Worm (Caenorhabditis elegans) whole organism, L4 larva: ENCODE data around the gene R11E3.19.

Source experiments
- D1046.2 ChIP-seq: fragments of 200-800 bp; sonication (Bioruptor generic); IDR thresholded peaks from 2 replicates; pipeline ENCODE4 v1.3.6; 2022; ENCODE audit warnings: missing genetic modification characterization, missing compliant biosample characterization
- F26F4.8 ChIP-seq: fragments of 200-800 bp; sonication (Bioruptor generic); conservative IDR thresholded peaks from 2 replicates; pipeline ENCODE4 v1.3.6; 2022; ENCODE audit warnings: missing genetic modification characterization, missing compliant biosample characterization
- T20F7.1 ChIP-seq: fragments of 200-800 bp; sonication (Bioruptor generic); optimal IDR thresholded peaks from 2 replicates; lab custom pipeline; 2018; ENCODE audit warnings: mild to moderate bottlenecking, missing genetic modification characterization, missing compliant biosample characterization
- Y5F2A.4 ChIP-seq: fragments of 200-800 bp; sonication (Bioruptor generic); optimal IDR thresholded peaks from 2 replicates; lab custom pipeline; 2018; ENCODE audit warnings: mild to moderate bottlenecking, missing genetic modification characterization, missing compliant biosample characterization
- ZK546.5 ChIP-seq, 2 experiments: sonication (generic microtip); optimal IDR thresholded peaks; 2 replicates each; lab custom pipeline; 2017; ENCODE audit warnings: missing biosample characterization in 2 of 2, missing genetic modification characterization in 2 of 2
- aha-1 ChIP-seq: fragments of 150-350 bp; peaks from one replicate; lab custom pipeline; 2014; ENCODE audit warnings: missing biosample characterization, missing genetic modification characterization
- aly-2 ChIP-seq: sonication (generic microtip); optimal IDR thresholded peaks from 2 replicates; lab custom pipeline; 2018; ENCODE audit warnings: missing biosample characterization, missing genetic modification characterization
- arid-1 ChIP-seq: fragments of 200-800 bp; sonication (Bioruptor generic); conservative IDR thresholded peaks from 2 replicates; pipeline ENCODE4 v1.3.6; 2022; ENCODE audit warnings: missing genetic modification reagents, missing genetic modification characterization, missing compliant biosample characterization
- ceh-32 ChIP-seq: sonication (generic microtip); optimal IDR thresholded peaks from 2 replicates; lab custom pipeline; 2016; ENCODE audit warnings: mild to moderate bottlenecking, missing genetic modification characterization, missing compliant biosample characterization; ENCODE audit not compliant: poor library complexity
- ceh-44 ChIP-seq: fragments of 200-800 bp; sonication (Bioruptor generic); IDR thresholded peaks from 2 replicates; pipeline ENCODE4 v1.3.6; 2022; ENCODE audit warnings: missing genetic modification reagents, missing genetic modification characterization, missing compliant biosample characterization
- cey-2 ChIP-seq: sonication (generic microtip); optimal IDR thresholded peaks from 3 replicates; lab custom pipeline; 2017; ENCODE audit warnings: missing genetic modification characterization, mild to moderate bottlenecking, missing compliant biosample characterization, antibody characterized with exemption, borderline replicate concordance; ENCODE audit not compliant: insufficient read depth
- ctbp-1 ChIP-seq: fragments of 200-800 bp; sonication (Bioruptor generic); IDR thresholded peaks from 2 replicates; pipeline ENCODE4 v1.3.6; 2022; ENCODE audit warnings: missing genetic modification reagents, missing genetic modification characterization, missing compliant biosample characterization
- dve-1 ChIP-seq: sonication (generic microtip); optimal IDR thresholded peaks from 2 replicates; lab custom pipeline; 2017; ENCODE audit warnings: antibody characterized with exemption, mild to moderate bottlenecking, missing genetic modification characterization, missing compliant biosample characterization; ENCODE audit not compliant: insufficient read depth
- egl-27 ChIP-seq: sonication (generic microtip); optimal IDR thresholded peaks from 3 replicates; lab custom pipeline; 2017; ENCODE audit warnings: missing biosample characterization, missing genetic modification reagents, missing genetic modification characterization
- fos-1 ChIP-seq: fragments of 150-350 bp; optimal IDR thresholded peaks from 2 replicates; lab custom pipeline; 2014; ENCODE audit warnings: missing biosample characterization, missing genetic modification characterization
- hif-1 ChIP-seq, 2 experiments: sonication (generic microtip); optimal IDR thresholded peaks; 2 replicates each; lab custom pipeline; 2016 to 2017; ENCODE audit warnings: missing compliant biosample characterization in 2 of 2, missing genetic modification characterization in 2 of 2, missing genetic modification reagents in 2 of 2, missing genotype in 2 of 2, mild to moderate bottlenecking in 1 of 2
- hlh-11 ChIP-seq: fragments of 200-800 bp; sonication (Bioruptor generic); optimal IDR thresholded peaks from 2 replicates; lab custom pipeline; 2018; ENCODE audit warnings: mild to moderate bottlenecking, missing genetic modification characterization, missing compliant biosample characterization
- hlh-30 ChIP-seq: sonication (generic microtip); optimal IDR thresholded peaks from 2 replicates; lab custom pipeline; 2017; ENCODE audit warnings: antibody characterized with exemption, mild to moderate bottlenecking, missing genetic modification characterization, missing compliant biosample characterization; ENCODE audit not compliant: insufficient read depth
- lin-13 ChIP-seq: fragments of 150-350 bp; optimal IDR thresholded peaks from 2 replicates; lab custom pipeline; 2014; ENCODE audit warnings: missing biosample characterization, missing genetic modification reagents, missing genetic modification characterization
- lin-15B ChIP-seq: fragments of 150-350 bp; sonication (generic microtip); optimal IDR thresholded peaks from 3 replicates; lab custom pipeline; 2014; ENCODE audit warnings: missing biosample characterization, missing genetic modification characterization
- lin-29 ChIP-seq: fragments of 200-800 bp; sonication (Bioruptor generic); IDR thresholded peaks from 2 replicates; pipeline ENCODE4 v1.3.6; 2022; ENCODE audit warnings: missing genetic modification reagents, missing genetic modification characterization, missing compliant biosample characterization
- lir-3 ChIP-seq: sonication (generic microtip); optimal IDR thresholded peaks from 2 replicates; lab custom pipeline; 2016; ENCODE audit warnings: mild to moderate bottlenecking, missing genetic modification characterization, missing compliant biosample characterization
- lsy-2 ChIP-seq, 2 experiments: fragments of 150-350 bp in 1 of 2; sonication (generic microtip) in 1 of 2; optimal IDR thresholded peaks; 2 replicates each; lab custom pipeline; 2014 to 2017; ENCODE audit warnings: missing biosample characterization in 2 of 2, missing genetic modification characterization in 2 of 2
- mdt-29 ChIP-seq: fragments of 200-800 bp; sonication (Bioruptor generic); IDR thresholded peaks from 2 replicates; pipeline ENCODE4 v1.3.6; 2022; ENCODE audit warnings: missing genetic modification reagents, missing genetic modification characterization, missing compliant biosample characterization
- mep-1 ChIP-seq: fragments of 150-350 bp; sonication (generic microtip); optimal IDR thresholded peaks from 3 replicates; lab custom pipeline; 2014; ENCODE audit warnings: missing biosample characterization, missing genetic modification characterization
- mes-2 ChIP-seq: sonication (generic microtip); optimal IDR thresholded peaks from 2 replicates; lab custom pipeline; 2016; ENCODE audit warnings: missing genotype, mild to moderate bottlenecking, missing genetic modification characterization, missing compliant biosample characterization; ENCODE audit not compliant: poor library complexity, severe bottlenecking
- mxl-2 ChIP-seq: fragments of 200-800 bp; sonication (Bioruptor generic); conservative IDR thresholded peaks from 2 replicates; pipeline ENCODE4 v1.3.6; 2022; ENCODE audit warnings: missing genetic modification reagents, missing genetic modification characterization, missing compliant biosample characterization
- mxl-3 ChIP-seq: fragments of 200-800 bp; sonication (Bioruptor generic); optimal IDR thresholded peaks from 2 replicates; lab custom pipeline; 2018; ENCODE audit warnings: mild to moderate bottlenecking, missing genetic modification characterization, missing compliant biosample characterization
- nhr-10 ChIP-seq: fragments of 150-350 bp; optimal IDR thresholded peaks from 2 replicates; lab custom pipeline; 2014; ENCODE audit warnings: missing biosample characterization, missing genetic modification characterization
- nhr-102 ChIP-seq: sonication (generic microtip); optimal IDR thresholded peaks from 2 replicates; lab custom pipeline; 2016; ENCODE audit warnings: mild to moderate bottlenecking, missing genetic modification characterization, moderate library complexity, missing compliant biosample characterization
- nhr-11 ChIP-seq: fragments of 150-350 bp; optimal IDR thresholded peaks from 2 replicates; lab custom pipeline; 2014; ENCODE audit warnings: missing biosample characterization, missing genetic modification characterization
- nhr-25 ChIP-seq: sonication (generic microtip); optimal IDR thresholded peaks from 2 replicates; lab custom pipeline; 2017; ENCODE audit warnings: missing genetic modification characterization, mild to moderate bottlenecking, missing compliant biosample characterization, antibody characterized with exemption, moderate library complexity, borderline replicate concordance; ENCODE audit not compliant: insufficient read depth
- nhr-28 ChIP-seq: fragments of 150-350 bp; optimal IDR thresholded peaks from 2 replicates; lab custom pipeline; 2014; ENCODE audit warnings: missing biosample characterization, missing genetic modification characterization
- nhr-42 ChIP-seq: fragments of 200-800 bp; sonication (Bioruptor generic); IDR thresholded peaks from 2 replicates; pipeline ENCODE4 v1.3.6; 2022; ENCODE audit warnings: missing genetic modification characterization, missing compliant biosample characterization
- nhr-48 ChIP-seq: sonication (generic microtip); optimal IDR thresholded peaks from 2 replicates; lab custom pipeline; 2016; ENCODE audit warnings: mild to moderate bottlenecking, missing genetic modification characterization, missing compliant biosample characterization
- nhr-6 ChIP-seq: fragments of 150-350 bp; optimal IDR thresholded peaks from 2 replicates; lab custom pipeline; 2014; ENCODE audit warnings: missing biosample characterization, missing genetic modification characterization
- nhr-77 ChIP-seq: fragments of 150-350 bp; optimal IDR thresholded peaks from 2 replicates; lab custom pipeline; 2014; ENCODE audit warnings: missing biosample characterization, missing genetic modification characterization
- pha-4 ChIP-seq, 2 experiments: fragments of 150-350 bp in 1 of 2; fragments of 200-800 bp in 1 of 2; sonication (Bioruptor generic) in 1 of 2; IDR thresholded peaks in 1 of 2; optimal IDR thresholded peaks in 1 of 2; 2 replicates each; pipeline versions ENCODE4 v1.3.6 to Lab custom; 2014 to 2022; ENCODE audit warnings: missing genetic modification characterization in 2 of 2, missing genetic modification reagents in 2 of 2, missing biosample characterization in 1 of 2, missing compliant biosample characterization in 1 of 2
- php-3 ChIP-seq: fragments of 200-800 bp; sonication (Bioruptor generic); IDR thresholded peaks from 2 replicates; pipeline ENCODE4 v1.3.6; 2022; ENCODE audit warnings: missing genetic modification reagents, missing genetic modification characterization, missing compliant biosample characterization
- rbr-2 ChIP-seq: sonication (generic microtip); optimal IDR thresholded peaks from 2 replicates; lab custom pipeline; 2016; ENCODE audit warnings: missing genotype, missing genetic modification characterization, missing compliant biosample characterization
- snpc-4 ChIP-seq: fragments of 150-350 bp; optimal IDR thresholded peaks from 2 replicates; lab custom pipeline; 2014; ENCODE audit warnings: missing biosample characterization, missing genetic modification characterization
- spr-1 ChIP-seq: sonication (generic microtip); optimal IDR thresholded peaks from 2 replicates; lab custom pipeline; 2016; ENCODE audit warnings: mild to moderate bottlenecking, missing genetic modification characterization, missing compliant biosample characterization
- tag-97 ChIP-seq: fragments of 200-800 bp; sonication (Bioruptor generic); IDR thresholded peaks from 2 replicates; pipeline ENCODE4 v1.3.6; 2022; ENCODE audit warnings: missing genetic modification characterization, missing compliant biosample characterization
- tra-1 ChIP-seq: fragments of 200-800 bp; sonication (Bioruptor generic); IDR thresholded peaks from 2 replicates; pipeline ENCODE4 v1.3.6; 2022; ENCODE audit warnings: missing genetic modification reagents, missing genetic modification characterization, missing compliant biosample characterization
- zip-11 ChIP-seq: fragments of 200-800 bp; sonication (Bioruptor generic); IDR thresholded peaks from 2 replicates; pipeline ENCODE4 v1.3.6; 2022; ENCODE audit warnings: missing genetic modification characterization, missing compliant biosample characterization
- ztf-7 ChIP-seq: fragments of 150-350 bp; optimal IDR thresholded peaks from 2 replicates; lab custom pipeline; 2014; ENCODE audit warnings: missing biosample characterization, missing genetic modification characterization

The R11E3.19 gene

DNA sequence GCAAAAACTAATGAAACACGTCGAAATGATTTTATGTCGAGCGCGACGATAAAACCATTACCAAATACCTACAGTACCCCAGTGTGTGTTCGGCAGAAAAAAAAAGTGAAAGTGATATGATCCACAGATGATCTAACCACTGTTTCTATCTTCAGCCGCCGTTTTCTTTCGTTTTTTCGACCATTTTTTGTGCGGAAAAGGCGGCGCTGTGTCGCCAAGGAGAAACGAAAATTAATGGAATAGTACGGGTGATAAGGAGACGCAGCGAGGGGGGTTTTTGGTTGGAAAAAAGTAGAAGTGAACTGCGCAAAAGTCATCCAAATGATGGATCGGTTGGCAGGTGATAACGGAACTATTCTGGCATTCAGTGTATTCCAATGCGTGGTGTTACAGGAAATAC lies 19.2 kb upstream of the R11E3.19 start (continued):
- TF ChIP-seq F26F4.8 (no peak), rbr-2 (tag; lab: Kevin White, UChicago) (no peak), ceh-44 (no peak), nhr-6 (tag; lab: Kevin White, UChicago) (no peak), T20F7.1 (GFP tag; lab: Kevin White, UChicago) (no peak), lin-13 (GFP tag; lab: Kevin White, UChicago) (no peak), arid-1 (GFP tag; lab: Robert Waterston, UW) (no peak), hlh-11 (tag; lab: Kevin White, UChicago) (peak; percentile 37), ctbp-1 (GFP tag; lab: Robert Waterston, UW) (no peak), nhr-10 (tag; lab: Kevin White, UChicago) (no peak), php-3 (GFP tag; lab: Robert Waterston, UW) (no peak), lin-29 (GFP tag; lab: Robert Waterston, UW) (no peak), ZK546.5 (tag; optimal IDR thresholded peaks at IDR 0.05; lab: Kevin White, UChicago) (no peak), mxl-3 (GFP tag; lab: Kevin White, UChicago) (peak; percentile 8)

DNA sequence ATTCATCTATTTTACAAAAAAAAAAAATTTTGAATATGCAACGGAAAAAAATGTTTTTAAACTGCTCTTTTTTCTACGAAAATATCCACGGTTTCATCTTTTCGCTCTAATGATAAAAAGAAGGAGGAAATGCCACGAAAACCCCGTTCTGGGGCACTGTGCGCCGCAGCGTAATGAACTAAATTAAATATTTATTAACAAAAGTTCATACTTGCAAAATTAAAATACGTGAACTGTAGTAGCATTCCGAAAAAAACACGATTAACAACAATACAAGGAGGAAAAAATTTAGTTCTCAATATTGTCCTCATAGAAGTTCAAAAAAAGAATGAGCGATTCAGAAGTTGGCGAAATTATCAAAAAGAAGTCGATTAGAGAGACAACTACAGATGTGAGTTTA lies 13.5 kb upstream of the R11E3.19 start, which contains the start of gene R11E3.1:
Gene R11E3.1 (plus strand): TSS at position 301 of the 400 bp plus-strand sequence.
- TF ChIP-seq nhr-48 = no peak
- no peak for TF ChIP-seq ceh-32 (tag; lab: Kevin White, UChicago)

- TF ChIP-seq fos-1 (tag; lab: Kevin White, UChicago) (no peak), dve-1 (tag; lab: Kevin White, UChicago) (peak; percentile 81), nhr-25 (no peak), nhr-42 (GFP tag; lab: Robert Waterston, UW) (no peak), lir-3 (tag; lab: Kevin White, UChicago) (no peak), mdt-29 (GFP tag; lab: Robert Waterston, UW) (no peak), ceh-44 (no peak), hlh-11 (tag; lab: Kevin White, UChicago) (peak; percentile 80), aly-2 (tag; lab: Kevin White, UChicago) (no peak), D1046.2 (no peak), aha-1 (tag; lab: Kevin White, UChicago) (no peak), cey-2 (no peak), lin-13 (GFP tag; lab: Kevin White, UChicago) (no peak), nhr-102 (tag; lab: Kevin White, UChicago) (peak; percentile 7), snpc-4 (no peak), T20F7.1 (GFP tag; lab: Kevin White, UChicago) (no peak), mxl-2 (GFP tag; lab: Robert Waterston, UW) (no peak), zip-11 (GFP tag; lab: Robert Waterston, UW) (no peak), tra-1 (GFP tag; lab: Robert Waterston, UW) (no peak), nhr-28 (tag; lab: Kevin White, UChicago) (peak; percentile 98), Y5F2A.4 (no peak), rbr-2 (tag; lab: Kevin White, UChicago) (no peak), hif-1 (tag; optimal IDR thresholded peaks at IDR 0.05; lab: Kevin White, UChicago) (peak in 1 of 2 experiments; percentile 33), pha-4 (GFP tag; IDR thresholded peaks at IDR 0.05; lab: Robert Waterston, UW) (no peak), pha-4 (tag; optimal IDR thresholded peaks at IDR 0.05; lab: Kevin White, UChicago) (peak; percentile 26), nhr-11 (tag; lab: Kevin White, UChicago) (no peak), php-3 (GFP tag; lab: Robert Waterston, UW) (no peak), lsy-2 (tag; optimal IDR thresholded peaks at IDR 0.05; lab: Kevin White, UChicago) (peak in 1 of 2 experiments; percentile 59), mep-1 (tag; lab: Kevin White, UChicago) (peak; percentile 45), lin-15B (tag; lab: Kevin White, UChicago) (no peak), tag-97 (GFP tag; lab: Robert Waterston, UW) (no peak), spr-1 (tag; lab: Kevin White, UChicago) (no peak), ztf-7 (tag; lab: Kevin White, UChicago) (peak; percentile 14), mxl-3 (GFP tag; lab: Kevin White, UChicago) (peak; percentile 45), hlh-30 (tag; lab: Kevin White, UChicago) (peak; percentile 67), mes-2 (tag; lab: Kevin White, UChicago) (peak; percentile 35), egl-27 (no peak), nhr-77 (tag; lab: Kevin White, UChicago) (peak; percentile 83)
Measured at ce11 chrIV:4788332-4788731, 12.4 kb upstream of the R11E3.19 start, which contains the start of gene nhr-104. TSS of gene nhr-104 (minus strand) at chrIV:4788692.
